Worm (Caenorhabditis elegans) whole organism, L4 larva: ENCODE results near the gene C30H6.12.

Experiments used
- Y5F2A.4 ChIP-seq: fragments of 200-800 bp; sonication (Bioruptor generic); optimal IDR thresholded peaks from 2 replicates; lab custom pipeline; 2018; ENCODE audit warnings: mild to moderate bottlenecking, missing genetic modification characterization, missing compliant biosample characterization
- ZK546.5 ChIP-seq, 2 experiments: sonication (generic microtip); optimal IDR thresholded peaks; 2 replicates each; lab custom pipeline; 2017; ENCODE audit warnings: missing biosample characterization in 2 of 2, missing genetic modification characterization in 2 of 2
- dmd-8 ChIP-seq: fragments of 200-800 bp; sonication (Bioruptor generic); IDR thresholded peaks from 2 replicates; pipeline ENCODE4 v1.3.6; 2022; ENCODE audit warnings: missing genetic modification characterization, missing compliant biosample characterization
- hlh-30 ChIP-seq: sonication (generic microtip); optimal IDR thresholded peaks from 2 replicates; lab custom pipeline; 2017; ENCODE audit warnings: antibody characterized with exemption, mild to moderate bottlenecking, missing genetic modification characterization, missing compliant biosample characterization; ENCODE audit not compliant: insufficient read depth
- hmg-1.1 ChIP-seq: fragments of 200-800 bp; sonication (Bioruptor generic); IDR thresholded peaks from 2 replicates; pipeline ENCODE4 v1.3.6; 2022; ENCODE audit warnings: missing genetic modification reagents, missing genetic modification characterization, missing compliant biosample characterization
- jun-1 ChIP-seq: fragments of 150-350 bp; optimal IDR thresholded peaks from 2 replicates; lab custom pipeline; 2014; ENCODE audit warnings: missing biosample characterization, missing genetic modification reagents, missing genetic modification characterization
- lin-1 ChIP-seq: fragments of 200-800 bp; sonication (Bioruptor generic); IDR thresholded peaks from 2 replicates; pipeline ENCODE4 v1.3.6; 2022; ENCODE audit warnings: missing genetic modification reagents, missing genetic modification characterization, missing compliant biosample characterization
- lin-13 ChIP-seq: fragments of 150-350 bp; optimal IDR thresholded peaks from 2 replicates; lab custom pipeline; 2014; ENCODE audit warnings: missing biosample characterization, missing genetic modification reagents, missing genetic modification characterization
- mxl-3 ChIP-seq: fragments of 200-800 bp; sonication (Bioruptor generic); optimal IDR thresholded peaks from 2 replicates; lab custom pipeline; 2018; ENCODE audit warnings: mild to moderate bottlenecking, missing genetic modification characterization, missing compliant biosample characterization
- nhr-25 ChIP-seq: sonication (generic microtip); optimal IDR thresholded peaks from 2 replicates; lab custom pipeline; 2017; ENCODE audit warnings: missing genetic modification characterization, mild to moderate bottlenecking, missing compliant biosample characterization, antibody characterized with exemption, moderate library complexity, borderline replicate concordance; ENCODE audit not compliant: insufficient read depth
- nhr-28 ChIP-seq: fragments of 150-350 bp; optimal IDR thresholded peaks from 2 replicates; lab custom pipeline; 2014; ENCODE audit warnings: missing biosample characterization, missing genetic modification characterization
- unc-39 ChIP-seq: sonication (generic microtip); optimal IDR thresholded peaks from 2 replicates; lab custom pipeline; 2017; ENCODE audit warnings: missing biosample characterization, missing genetic modification characterization

DNA sequence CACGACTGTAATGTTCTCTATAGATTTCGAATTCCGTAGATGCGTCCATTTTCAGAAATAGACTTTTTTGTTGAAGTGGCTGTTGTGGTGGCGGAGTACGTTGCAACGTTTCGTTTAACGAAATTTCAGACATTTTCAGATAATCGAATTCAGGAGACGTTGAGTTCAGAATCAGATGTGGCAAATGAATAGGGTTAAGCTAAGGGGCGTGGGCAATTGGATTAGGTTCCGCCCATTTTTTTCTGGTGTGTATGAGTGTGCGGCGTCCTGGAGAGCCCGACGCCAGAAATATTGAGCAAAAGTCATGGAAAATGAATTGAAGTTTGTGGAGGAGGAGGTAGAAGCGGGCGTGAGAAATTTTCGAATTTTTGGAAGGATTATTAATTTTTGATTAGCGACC is 30.2 kb downstream of the C30H6.12 start:
- TF ChIP-seq nhr-28 (tag; lab: Kevin White, UChicago) (no peak), ZK546.5 (tag; optimal IDR thresholded peaks at IDR 0.05; lab: Kevin White, UChicago) (no peak), nhr-25 (tag; lab: Kevin White, UChicago) (no peak), jun-1 (tag; lab: Kevin White, UChicago) (no peak), Y5F2A.4 (GFP tag; lab: Kevin White, UChicago) (no peak), unc-39 (tag; lab: Kevin White, UChicago) (no peak), hlh-30 (no peak), lin-13 (GFP tag; lab: Kevin White, UChicago) (no peak), lin-1 (GFP tag; lab: Robert Waterston, UW) (no peak), hmg-1.1 (GFP tag; lab: Robert Waterston, UW) (no peak), mxl-3 (GFP tag; lab: Kevin White, UChicago) (no peak), dmd-8 (GFP tag; lab: Robert Waterston, UW) (no peak)
